Worm (Caenorhabditis elegans): ENCODE data around the gene R144.13.

DNA sequence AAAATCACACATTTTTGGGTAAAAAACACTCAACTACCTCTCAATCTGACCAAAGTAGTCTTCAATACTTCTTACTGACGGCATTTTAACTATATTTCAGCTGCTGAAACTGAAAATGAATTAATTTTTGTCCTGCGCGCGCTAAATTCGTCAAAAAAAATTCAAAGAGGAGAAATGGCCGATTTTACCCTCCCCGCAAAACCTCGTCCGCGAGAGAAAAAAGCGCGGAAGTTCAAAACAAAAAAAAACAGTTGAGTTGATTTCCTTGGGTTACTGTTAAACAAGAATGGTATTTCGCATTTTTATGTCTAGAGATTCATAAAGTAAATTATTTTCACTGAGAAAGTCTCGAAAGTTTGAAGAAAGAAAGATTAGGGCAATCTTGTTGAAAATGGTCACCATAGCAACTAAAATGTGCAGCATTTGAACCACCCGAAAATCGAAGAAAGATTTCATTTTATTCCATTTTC lies 36.2 kb upstream of the R144.13 start, which contains the start of the genes C27F2.10 and wdr-60:
- no peak for TF ChIP-seq Y48G9A.11 (GFP tag; IDR thresholded peaks at IDR 0.05)
- no peak for TF ChIP-seq jun-1 (tag; optimal IDR thresholded peaks at IDR 0.05)
- TF ChIP-seq nhr-237 (tag; optimal IDR thresholded peaks at IDR 0.05) = no peak

Measured in whole organism, L4 larva.